Fruit fly (Drosophila melanogaster) whole organism, embryonic: ENCODE measurements around the gene CG11836.
A peak's percentile ranks its signal among the peaks of the same experiment; 100 is the strongest.

ENCODE experiments used
- Atf6 ChIP-seq: fragments of 200-800 bp; sonication (Bioruptor generic); IDR thresholded peaks from 2 replicates; pipeline ENCODE4 v1.3.6; 2022; ENCODE audit warnings: missing biosample characterization, missing genetic modification characterization
- CG10654 ChIP-seq: fragments of 200-800 bp; sonication (Bioruptor generic); optimal IDR thresholded peaks from 2 replicates; lab custom pipeline; 2016; ENCODE audit warnings: missing biosample characterization, missing genetic modification characterization
- CG11504 ChIP-seq: fragments of 200-800 bp; sonication (Bioruptor generic); optimal IDR thresholded peaks from 3 replicates; lab custom pipeline; 2019; ENCODE audit warnings: missing biosample characterization, mild to moderate bottlenecking, missing genetic modification characterization, moderate library complexity
- CG11696 ChIP-seq: fragments of 200-800 bp; sonication (Bioruptor generic); IDR thresholded peaks from 2 replicates; pipeline ENCODE4 v1.3.6; 2022; ENCODE audit warnings: missing biosample characterization, missing genetic modification characterization
- CG14014 ChIP-seq: fragments of 200-800 bp; sonication (Bioruptor generic); IDR thresholded peaks from 2 replicates; pipeline ENCODE4 v1.3.6; 2022; ENCODE audit warnings: missing biosample characterization, missing genetic modification characterization
- CG14050 ChIP-seq: fragments of 200-800 bp; sonication (Bioruptor generic); IDR thresholded peaks from 3 replicates; pipeline ENCODE4 v1.3.6; 2022; ENCODE audit warnings: missing biosample characterization, missing genetic modification characterization
- CG15514 ChIP-seq: fragments of 200-800 bp; sonication (Bioruptor generic); optimal IDR thresholded peaks from 3 replicates; lab custom pipeline; 2017; ENCODE audit warnings: missing biosample characterization, missing genetic modification characterization, mild to moderate bottlenecking, moderate library complexity, missing genetic modification reagents
- CG17912 ChIP-seq: fragments of 200-800 bp; sonication (Bioruptor generic); optimal IDR thresholded peaks from 2 replicates; lab custom pipeline; 2018; ENCODE audit warnings: missing biosample characterization, mild to moderate bottlenecking, missing genetic modification characterization
- CG18619 ChIP-seq: fragments of 200-800 bp; sonication (Bioruptor generic); optimal IDR thresholded peaks from 3 replicates; lab custom pipeline; 2017; ENCODE audit warnings: missing biosample characterization, mild to moderate bottlenecking, missing genetic modification characterization
- CG18764 ChIP-seq: fragments of 200-800 bp; sonication (Bioruptor generic); optimal IDR thresholded peaks from 3 replicates; lab custom pipeline; 2016; ENCODE audit warnings: missing biosample characterization, missing genetic modification characterization
- CG2129 ChIP-seq: fragments of 200-800 bp; sonication (Bioruptor generic); IDR thresholded peaks from 2 replicates; pipeline ENCODE4 v1.3.6; 2022; ENCODE audit warnings: missing biosample characterization, missing genetic modification characterization; ENCODE audit not compliant: partially characterized antibody
- CG30431 ChIP-seq: fragments of 200-800 bp; sonication (Bioruptor generic); optimal IDR thresholded peaks from 2 replicates; lab custom pipeline; 2017; ENCODE audit warnings: missing biosample characterization, missing genetic modification characterization
- CG3163 ChIP-seq: fragments of 200-800 bp; sonication (Bioruptor generic); optimal IDR thresholded peaks from 3 replicates; lab custom pipeline; 2016; ENCODE audit warnings: missing biosample characterization, missing genetic modification characterization
- CG33557 ChIP-seq: fragments of 200-800 bp; sonication (Bioruptor generic); optimal IDR thresholded peaks from 2 replicates; lab custom pipeline; 2019; ENCODE audit warnings: missing biosample characterization, mild to moderate bottlenecking, missing genetic modification characterization, moderate library complexity
- CG6654 ChIP-seq: fragments of 200-800 bp; sonication (Bioruptor generic); optimal IDR thresholded peaks from 2 replicates; lab custom pipeline; 2017; ENCODE audit warnings: missing biosample characterization, mild to moderate bottlenecking, missing genetic modification characterization
- CG7963 ChIP-seq: fragments of 200-800 bp; sonication (Bioruptor generic); IDR thresholded peaks from 3 replicates; pipeline ENCODE4 v1.3.6; 2022; ENCODE audit warnings: missing biosample characterization, missing genetic modification characterization; ENCODE audit not compliant: partially characterized antibody
- CG7987 ChIP-seq: fragments of 200-800 bp; sonication (Bioruptor generic); optimal IDR thresholded peaks from 2 replicates; lab custom pipeline; 2018; ENCODE audit warnings: missing biosample characterization, mild to moderate bottlenecking, missing genetic modification characterization, moderate library complexity
- CG9797 ChIP-seq: fragments of 200-800 bp; sonication (Bioruptor generic); optimal IDR thresholded peaks from 3 replicates; lab custom pipeline; 2018; ENCODE audit warnings: missing biosample characterization, mild to moderate bottlenecking, missing genetic modification characterization
- CG9817 ChIP-seq: fragments of 200-800 bp; sonication (Bioruptor generic); optimal IDR thresholded peaks from 2 replicates; lab custom pipeline; 2018; ENCODE audit warnings: missing biosample characterization, mild to moderate bottlenecking, missing genetic modification characterization, moderate library complexity
- CG9932 ChIP-seq: fragments of 200-800 bp; sonication (Bioruptor generic); IDR thresholded peaks from 2 replicates; pipeline ENCODE4 v1.3.6; 2022; ENCODE audit warnings: missing biosample characterization, missing genetic modification characterization
- CTCF ChIP-seq: fragments of 200-800 bp; sonication (Bioruptor generic); optimal IDR thresholded peaks from 2 replicates; lab custom pipeline; 2017; ENCODE audit warnings: missing biosample characterization, mild to moderate bottlenecking, missing genetic modification characterization, moderate library complexity
- Dad ChIP-seq: fragments of 200-800 bp; sonication (Bioruptor generic); optimal IDR thresholded peaks from 3 replicates; lab custom pipeline; 2016; ENCODE audit warnings: missing biosample characterization, missing genetic modification characterization
- Fer3 ChIP-seq: fragments of 200-800 bp; sonication (Bioruptor generic); optimal IDR thresholded peaks from 2 replicates; lab custom pipeline; 2018; ENCODE audit warnings: missing biosample characterization, mild to moderate bottlenecking, missing genetic modification characterization, moderate library complexity
- Hr51 ChIP-seq, 2 experiments: fragments of 200-800 bp; sonication (Bioruptor generic); optimal IDR thresholded peaks; 2 replicates in 1 of 2; 3 replicates in 1 of 2; lab custom pipeline; 2016 to 2018; ENCODE audit warnings: missing biosample characterization in 2 of 2, missing genetic modification characterization in 2 of 2, mild to moderate bottlenecking in 1 of 2, moderate library complexity in 1 of 2
- MBD-R2 ChIP-seq: fragments of 200-800 bp; sonication (Bioruptor generic); IDR thresholded peaks from 2 replicates; pipeline ENCODE4 v1.3.6; 2022; ENCODE audit warnings: missing biosample characterization, missing genetic modification characterization
- Neu2 ChIP-seq: fragments of 200-800 bp; sonication (Bioruptor generic); optimal IDR thresholded peaks from 3 replicates; lab custom pipeline; 2016; ENCODE audit warnings: missing biosample characterization, missing genetic modification characterization, borderline replicate concordance
- Optix ChIP-seq: fragments of 200-800 bp; sonication (Bioruptor generic); IDR thresholded peaks from 3 replicates; pipeline ENCODE4 v1.3.6; 2022; ENCODE audit warnings: missing biosample characterization, missing genetic modification characterization
- Ravus ChIP-seq: fragments of 200-800 bp; sonication (Bioruptor generic); IDR thresholded peaks from 2 replicates; pipeline ENCODE4 v1.3.6; 2022; ENCODE audit warnings: missing biosample characterization, missing genetic modification characterization
- Usf ChIP-seq: fragments of 200-800 bp; sonication (Bioruptor generic); optimal IDR thresholded peaks from 2 replicates; lab custom pipeline; 2017; ENCODE audit warnings: missing genotype, missing biosample characterization, missing genetic modification characterization
- cas ChIP-seq: fragments of 200-800 bp; sonication (Bioruptor generic); IDR thresholded peaks from 2 replicates; pipeline ENCODE4 v1.3.6; 2022; ENCODE audit warnings: missing biosample characterization, missing genetic modification characterization
- cato ChIP-seq: fragments of 200-800 bp; sonication (Bioruptor generic); optimal IDR thresholded peaks from 2 replicates; lab custom pipeline; 2016; ENCODE audit warnings: missing biosample characterization, missing genetic modification characterization, borderline replicate concordance
- crp ChIP-seq, 2 experiments: fragments of 200-800 bp; sonication (Bioruptor generic); optimal IDR thresholded peaks; 2 replicates in 1 of 2; 3 replicates in 1 of 2; lab custom pipeline; 2017; ENCODE audit warnings: missing biosample characterization in 2 of 2, missing genetic modification characterization in 2 of 2, mild to moderate bottlenecking in 1 of 2, moderate library complexity in 1 of 2
- emc ChIP-seq: fragments of 200-800 bp; sonication (Bioruptor generic); optimal IDR thresholded peaks from 2 replicates; lab custom pipeline; 2016; ENCODE audit warnings: missing biosample characterization, missing genetic modification characterization
- fd96Cb ChIP-seq: fragments of 200-800 bp; sonication (Bioruptor generic); optimal IDR thresholded peaks from 2 replicates; lab custom pipeline; 2018; ENCODE audit warnings: missing biosample characterization, mild to moderate bottlenecking, missing genetic modification characterization, moderate library complexity
- fu2 ChIP-seq: fragments of 200-800 bp; sonication (Bioruptor generic); optimal IDR thresholded peaks from 2 replicates; lab custom pipeline; 2016; ENCODE audit warnings: missing biosample characterization, missing genetic modification characterization
- kay ChIP-seq: fragments of 200-800 bp; sonication (Bioruptor generic); optimal IDR thresholded peaks from 2 replicates; lab custom pipeline; 2016; ENCODE audit warnings: missing biosample characterization, missing genetic modification characterization
- knrl ChIP-seq: fragments of 200-800 bp; sonication (Bioruptor generic); IDR thresholded peaks from 3 replicates; pipeline ENCODE4 v1.3.6; 2022; ENCODE audit warnings: missing biosample characterization, missing genetic modification characterization; ENCODE audit not compliant: partially characterized antibody
- mirr ChIP-seq: fragments of 200-800 bp; sonication (Bioruptor generic); optimal IDR thresholded peaks from 3 replicates; lab custom pipeline; 2018; ENCODE audit warnings: missing biosample characterization, mild to moderate bottlenecking, missing genetic modification characterization
- mld ChIP-seq: fragments of 200-800 bp; sonication (Bioruptor generic); IDR thresholded peaks from 3 replicates; pipeline ENCODE4 v1.3.6; 2022; ENCODE audit warnings: missing biosample characterization, missing genetic modification characterization; ENCODE audit not compliant: partially characterized antibody
- nom ChIP-seq: fragments of 200-800 bp; sonication (Bioruptor generic); optimal IDR thresholded peaks from 2 replicates; lab custom pipeline; 2017; ENCODE audit warnings: missing biosample characterization, missing genetic modification characterization, mild to moderate bottlenecking, moderate library complexity, missing genetic modification reagents
- odd ChIP-seq: fragments of 200-800 bp; sonication (Bioruptor generic); optimal IDR thresholded peaks from 2 replicates; lab custom pipeline; 2017; ENCODE audit warnings: missing biosample characterization, mild to moderate bottlenecking, missing genetic modification characterization
- pum ChIP-seq: fragments of 200-800 bp; sonication (Bioruptor generic); optimal IDR thresholded peaks from 2 replicates; lab custom pipeline; 2016; ENCODE audit warnings: missing biosample characterization, missing genetic modification characterization
- pzg ChIP-seq: fragments of 200-800 bp; sonication (Bioruptor generic); optimal IDR thresholded peaks from 3 replicates; lab custom pipeline; 2018; ENCODE audit warnings: missing biosample characterization, mild to moderate bottlenecking, missing genetic modification characterization, moderate library complexity
- sens ChIP-seq: fragments of 200-800 bp; sonication (Bioruptor generic); peaks from one replicate; lab custom pipeline; 2016; ENCODE audit warnings: missing biosample characterization, missing genetic modification characterization
- tna ChIP-seq: fragments of 200-800 bp; sonication (Bioruptor generic); IDR thresholded peaks from 2 replicates; pipeline ENCODE4 v1.3.6; 2022; ENCODE audit warnings: missing biosample characterization, missing genetic modification characterization; ENCODE audit not compliant: partially characterized antibody
- trem ChIP-seq: fragments of 200-800 bp; optimal IDR thresholded peaks from 3 replicates; lab custom pipeline; 2019; ENCODE audit warnings: missing biosample characterization, mild to moderate bottlenecking, missing genetic modification characterization, moderate library complexity
- unpg ChIP-seq: fragments of 200-800 bp; sonication (Bioruptor generic); optimal IDR thresholded peaks from 3 replicates; lab custom pipeline; 2018; ENCODE audit warnings: missing biosample characterization, mild to moderate bottlenecking, missing genetic modification characterization, moderate library complexity
- vnd ChIP-seq: fragments of 200-800 bp; sonication (Bioruptor generic); IDR thresholded peaks from 3 replicates; pipeline ENCODE4 v1.3.6; 2022; ENCODE audit warnings: missing biosample characterization, missing genetic modification characterization; ENCODE audit not compliant: partially characterized antibody
- zfh1 ChIP-seq: fragments of 200-800 bp; sonication (Bioruptor generic); IDR thresholded peaks from 3 replicates; pipeline ENCODE4 v1.3.6; 2022; ENCODE audit warnings: missing biosample characterization, missing genetic modification characterization

CG11836 gene

dm6 chr3R:25069569-25069968 is 1.4 kb upstream of the CG11836 start, which contains the start of the genes Stt3B and CG11839 (continued):
- peak; percentile 1 for TF ChIP-seq CG17912
- peak; percentile 54 for TF ChIP-seq CG33557 (GFP tag; lab: Kevin White, UChicago)
- peak in 1 of 2 experiments; percentile 43 for TF ChIP-seq crp (GFP tag; optimal IDR thresholded peaks at IDR 0.05; lab: Kevin White, UChicago)
- peak; percentile 65 for TF ChIP-seq CG14014 (GFP tag; lab: Robert Waterston, UW)
- peak; percentile 48 for TF ChIP-seq kay (GFP tag; lab: Kevin White, UChicago)
- peak; percentile 39 for TF ChIP-seq CG9797 (GFP tag; lab: Kevin White, UChicago)
- peak; percentile 96 for TF ChIP-seq sens (GFP tag; lab: Kevin White, UChicago)
- TF ChIP-seq odd (GFP tag; lab: Kevin White, UChicago), result no peak
- TF ChIP-seq CG11696 (GFP tag; lab: Robert Waterston, UW), result no peak
- no peak for TF ChIP-seq unpg
- TF ChIP-seq CG9932 (GFP tag; lab: Robert Waterston, UW), result peak; percentile 87
- TF ChIP-seq emc (GFP tag; lab: Kevin White, UChicago), result peak; percentile 35
- TF ChIP-seq Ravus (GFP tag; lab: Robert Waterston, UW), result no peak
- TF ChIP-seq mld (GFP tag; lab: Robert Waterston, UW), result peak; percentile 58; the same call in 1 of the 3 replicates
- TF ChIP-seq zfh1 (GFP tag; lab: Robert Waterston, UW), result peak; percentile 70
- peak; percentile 66; the same call in 2 of the 3 replicates for TF ChIP-seq CG7963 (GFP tag; lab: Robert Waterston, UW)
- TF ChIP-seq tna, result peak; percentile 76; the same call in 1 of the 2 replicates
- TF ChIP-seq pzg (GFP tag; lab: Kevin White, UChicago), result peak; percentile 85
- TF ChIP-seq CG6654 (GFP tag; lab: Kevin White, UChicago), result no peak
- TF ChIP-seq cas, result peak; percentile 10; the same call in 1 of the 2 replicates
- no peak for TF ChIP-seq Usf (GFP tag; lab: Kevin White, UChicago)
- peak; percentile 10 for TF ChIP-seq Neu2 (GFP tag; lab: Kevin White, UChicago)
- peak; percentile 70 for TF ChIP-seq CG15514 (GFP tag; lab: Kevin White, UChicago)
- TF ChIP-seq pum (GFP tag; lab: Kevin White, UChicago), result peak; percentile 68
- peak; percentile 55 for TF ChIP-seq CG14050
- peak; percentile 30 for TF ChIP-seq CG7987 (GFP tag; lab: Kevin White, UChicago)
- TF ChIP-seq Dad (GFP tag; lab: Kevin White, UChicago), result peak; percentile 72
- peak; percentile 24 for TF ChIP-seq fd96Cb (tag; lab: Kevin White, UChicago)
- no peak for TF ChIP-seq CTCF
- TF ChIP-seq CG18619 (GFP tag; lab: Kevin White, UChicago), result no peak
- peak; percentile 68 for TF ChIP-seq CG3163
- TF ChIP-seq Fer3, result peak; percentile 70
- peak; percentile 89 for TF ChIP-seq CG2129 (GFP tag; lab: Robert Waterston, UW)
- TF ChIP-seq cato (GFP tag; lab: Kevin White, UChicago), result no peak
- TF ChIP-seq CG18764, result peak; percentile 60
- TF ChIP-seq Hr51 (GFP tag; optimal IDR thresholded peaks at IDR 0.05; lab: Kevin White, UChicago), result peak in 1 of 2 experiments; percentile 81
- peak; percentile 24 for TF ChIP-seq nom (GFP tag; lab: Kevin White, UChicago)
- peak; percentile 81 for TF ChIP-seq fu2
- TF ChIP-seq trem (tag; lab: Kevin White, UChicago), result peak; percentile 100
- TF ChIP-seq Optix (GFP tag; lab: Robert Waterston, UW), result peak; percentile 40; the same call in 1 of the 3 replicates
- TF ChIP-seq CG30431 (GFP tag; lab: Kevin White, UChicago), result no peak
- TF ChIP-seq CG11504 (tag; lab: Kevin White, UChicago), result no peak
- peak; percentile 62; the same call in 1 of the 2 replicates for TF ChIP-seq Atf6 (GFP tag; lab: Robert Waterston, UW)
- no peak for TF ChIP-seq mirr (GFP tag; lab: Kevin White, UChicago)
- peak; percentile 82 for TF ChIP-seq CG9817
- TF ChIP-seq knrl (GFP tag; lab: Robert Waterston, UW), result peak; percentile 96
- TF ChIP-seq MBD-R2 (GFP tag; lab: Robert Waterston, UW), result peak; percentile 96
- TF ChIP-seq vnd, result peak; percentile 90
- peak; percentile 70 for TF ChIP-seq CG10654 (GFP tag; lab: Kevin White, UChicago)
